Worm (Caenorhabditis elegans) whole organism, L3 larva: ENCODE data around the gene C05C12.5.

Source experiments
- ZK546.5 ChIP-seq: sonication (generic microtip); optimal IDR thresholded peaks from 2 replicates; lab custom pipeline; 2017; ENCODE audit warnings: missing biosample characterization, missing genetic modification characterization
- aly-2 ChIP-seq: fragments of 150-350 bp; optimal IDR thresholded peaks from 2 replicates; lab custom pipeline; 2014; ENCODE audit warnings: missing biosample characterization, missing genetic modification characterization
- ama-1 ChIP-seq: fragments of 150-350 bp; optimal IDR thresholded peaks from 2 replicates; lab custom pipeline; 2018
- ceh-16 ChIP-seq: sonication (generic microtip); optimal IDR thresholded peaks from 2 replicates; lab custom pipeline; 2017; ENCODE audit warnings: missing biosample characterization, missing genetic modification characterization
- ceh-28 ChIP-seq: fragments of 150-350 bp; optimal IDR thresholded peaks from 2 replicates; lab custom pipeline; 2014; ENCODE audit warnings: missing biosample characterization, missing genetic modification reagents, missing genetic modification characterization
- ceh-82 ChIP-seq: fragments of 150-350 bp; optimal IDR thresholded peaks from 2 replicates; lab custom pipeline; 2014; ENCODE audit warnings: missing biosample characterization, missing genetic modification characterization
- egl-27 ChIP-seq: sonication (generic microtip); optimal IDR thresholded peaks from 4 replicates; lab custom pipeline; 2017; ENCODE audit warnings: missing biosample characterization, missing genetic modification reagents, missing genetic modification characterization
- egl-5 ChIP-seq: fragments of 150-350 bp; optimal IDR thresholded peaks from 2 replicates; lab custom pipeline; 2017; ENCODE audit warnings: missing biosample characterization, missing genetic modification reagents, missing genetic modification characterization, inconsistent platforms
- elt-1 ChIP-seq: fragments of 150-350 bp; optimal IDR thresholded peaks from 2 replicates; lab custom pipeline; 2014; ENCODE audit warnings: missing biosample characterization, missing genetic modification characterization
- elt-2 ChIP-seq: sonication (generic microtip); optimal IDR thresholded peaks from 2 replicates; lab custom pipeline; 2016; ENCODE audit warnings: missing genetic modification reagents, mild to moderate bottlenecking, missing genetic modification characterization, missing compliant biosample characterization
- elt-3 ChIP-seq, 3 experiments: fragments of 150-350 bp in 1 of 3; sonication (generic microtip) in 2 of 3; optimal IDR thresholded peaks; 2 replicates in 2 of 3; 4 replicates in 1 of 3; lab custom pipeline; 2014 to 2017; ENCODE audit warnings: missing biosample characterization in 3 of 3, missing genetic modification characterization in 3 of 3
- eor-1 ChIP-seq, 2 experiments: fragments of 150-350 bp; optimal IDR thresholded peaks; 2 replicates each; lab custom pipeline; 2014 to 2018; ENCODE audit warnings: missing biosample characterization in 2 of 2, missing genetic modification characterization in 2 of 2
- fkh-10 ChIP-seq: sonication (generic microtip); optimal IDR thresholded peaks from 2 replicates; lab custom pipeline; 2017; ENCODE audit warnings: missing biosample characterization, missing genetic modification reagents, missing genetic modification characterization
- hmg-11 ChIP-seq: sonication (generic microtip); optimal IDR thresholded peaks from 2 replicates; lab custom pipeline; 2016; ENCODE audit warnings: missing genetic modification characterization, missing compliant biosample characterization
- jun-1 ChIP-seq: fragments of 150-350 bp; optimal IDR thresholded peaks from 2 replicates; lab custom pipeline; 2014; ENCODE audit warnings: missing biosample characterization, missing genetic modification reagents, missing genetic modification characterization
- lin-15B ChIP-seq: fragments of 150-350 bp; optimal IDR thresholded peaks from 2 replicates; lab custom pipeline; 2014; ENCODE audit warnings: missing biosample characterization, missing genetic modification characterization
- lin-39 ChIP-seq: fragments of 150-350 bp; optimal IDR thresholded peaks from 2 replicates; lab custom pipeline; 2018; ENCODE audit warnings: missing biosample characterization, missing genetic modification reagents, missing genetic modification characterization
- lsy-12 ChIP-seq: sonication (generic microtip); optimal IDR thresholded peaks from 2 replicates; lab custom pipeline; 2016; ENCODE audit warnings: mild to moderate bottlenecking, missing genetic modification characterization, missing compliant biosample characterization
- mdl-1 ChIP-seq: fragments of 150-350 bp; optimal IDR thresholded peaks from 2 replicates; lab custom pipeline; 2014; ENCODE audit warnings: missing biosample characterization, missing genetic modification characterization
- mml-1 ChIP-seq: fragments of 150-350 bp; sonication (generic microtip); optimal IDR thresholded peaks from 3 replicates; lab custom pipeline; 2014; ENCODE audit warnings: missing biosample characterization, missing genetic modification characterization
- nfya-1 ChIP-seq: sonication (generic microtip); optimal IDR thresholded peaks from 2 replicates; lab custom pipeline; 2017; ENCODE audit warnings: missing genetic modification characterization, mild to moderate bottlenecking, missing compliant biosample characterization, antibody characterized with exemption, moderate library complexity; ENCODE audit not compliant: insufficient read depth
- nhr-11 ChIP-seq: fragments of 150-350 bp; optimal IDR thresholded peaks from 2 replicates; lab custom pipeline; 2014; ENCODE audit warnings: missing biosample characterization, missing genetic modification characterization
- nhr-12 ChIP-seq: fragments of 150-350 bp; optimal IDR thresholded peaks from 2 replicates; lab custom pipeline; 2014; ENCODE audit warnings: missing biosample characterization, missing genetic modification characterization
- nhr-23 ChIP-seq: fragments of 150-350 bp; optimal IDR thresholded peaks from 2 replicates; lab custom pipeline; 2014; ENCODE audit warnings: missing biosample characterization, missing genetic modification reagents, missing genetic modification characterization
- nhr-25 ChIP-seq: sonication (generic microtip); optimal IDR thresholded peaks from 2 replicates; lab custom pipeline; 2017; ENCODE audit warnings: missing biosample characterization, missing genetic modification characterization
- nhr-28 ChIP-seq: fragments of 150-350 bp; optimal IDR thresholded peaks from 2 replicates; lab custom pipeline; 2014; ENCODE audit warnings: missing biosample characterization, missing genetic modification characterization
- nhr-43 ChIP-seq: sonication (generic microtip); optimal IDR thresholded peaks from 2 replicates; lab custom pipeline; 2016; ENCODE audit warnings: mild to moderate bottlenecking, missing genetic modification characterization, missing compliant biosample characterization; ENCODE audit not compliant: poor library complexity, severe bottlenecking
- nhr-67 ChIP-seq: fragments of 150-350 bp; optimal IDR thresholded peaks from 2 replicates; lab custom pipeline; 2014; ENCODE audit warnings: missing biosample characterization, missing genetic modification characterization
- nhr-76 ChIP-seq: fragments of 150-350 bp; sonication (generic microtip); optimal IDR thresholded peaks from 5 replicates; lab custom pipeline; 2014; ENCODE audit warnings: missing biosample characterization, missing genetic modification characterization
- pha-4 ChIP-seq: fragments of 150-350 bp; optimal IDR thresholded peaks from 2 replicates; lab custom pipeline; 2014; ENCODE audit warnings: missing biosample characterization, missing genetic modification reagents, missing genetic modification characterization
- skn-1 ChIP-seq: fragments of 150-350 bp; optimal IDR thresholded peaks from 2 replicates; lab custom pipeline; 2014; ENCODE audit warnings: missing biosample characterization, missing genetic modification characterization
- snpc-4 ChIP-seq: fragments of 150-350 bp; optimal IDR thresholded peaks from 2 replicates; lab custom pipeline; 2014; ENCODE audit warnings: missing biosample characterization, missing genetic modification characterization
- tbx-2 ChIP-seq: sonication (generic microtip); optimal IDR thresholded peaks from 2 replicates; lab custom pipeline; 2016; ENCODE audit warnings: mild to moderate bottlenecking, missing genetic modification characterization, missing compliant biosample characterization
- unc-39 ChIP-seq: sonication (generic microtip); optimal IDR thresholded peaks from 4 replicates; lab custom pipeline; 2017; ENCODE audit warnings: missing biosample characterization, missing genetic modification characterization
- unc-62 ChIP-seq: fragments of 150-350 bp; sonication (generic microtip); optimal IDR thresholded peaks from 4 replicates; lab custom pipeline; 2014; ENCODE audit warnings: missing biosample characterization, missing genetic modification reagents, missing genetic modification characterization
- zag-1 ChIP-seq: fragments of 150-350 bp; optimal IDR thresholded peaks from 2 replicates; lab custom pipeline; 2014; ENCODE audit warnings: missing biosample characterization, missing genetic modification characterization
- ztf-11 ChIP-seq: fragments of 150-350 bp; optimal IDR thresholded peaks from 2 replicates; lab custom pipeline; 2014; ENCODE audit warnings: missing biosample characterization, missing genetic modification characterization
- ztf-4 ChIP-seq: fragments of 150-350 bp; optimal IDR thresholded peaks from 2 replicates; lab custom pipeline; 2014; ENCODE audit warnings: missing biosample characterization, missing genetic modification characterization

Gene C05C12.5

DNA sequence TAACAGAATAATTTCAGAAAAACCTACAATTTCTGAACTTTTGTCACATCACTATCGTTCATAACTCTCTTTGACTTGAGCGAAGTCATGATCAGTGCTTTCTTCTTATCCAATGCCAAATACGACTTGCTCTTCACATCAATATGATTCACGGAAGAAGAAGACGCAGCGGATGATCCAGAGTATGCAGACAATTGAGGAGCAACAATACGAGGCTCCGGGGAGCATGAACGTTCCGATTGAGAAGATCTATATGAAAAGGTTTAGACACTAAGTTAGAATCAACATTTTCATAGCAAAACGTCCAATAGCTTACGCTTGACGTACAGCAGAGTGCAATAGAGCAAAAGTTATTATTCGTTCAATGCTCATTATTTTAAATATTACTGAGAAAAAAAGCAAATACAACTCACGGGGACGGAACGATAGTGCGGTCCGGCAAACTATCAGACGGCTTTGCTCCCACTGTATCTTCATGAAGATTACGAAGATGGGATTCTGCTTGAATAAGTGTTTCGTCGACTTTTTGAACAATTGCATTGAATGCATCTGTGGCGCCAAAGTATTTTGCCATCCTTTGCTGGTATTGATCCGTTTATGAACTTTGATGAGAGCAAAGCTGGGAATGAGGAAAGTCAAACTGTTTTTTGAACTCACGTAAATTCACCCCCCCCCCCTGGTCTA is at the start of gene C05C12.5:
Gene C05C12.5, minus strand, starts transcription at position 642 of the 684 bp plus-strand sequence.
- no peak for TF ChIP-seq nhr-67
- no peak for TF ChIP-seq lsy-12 (tag; lab: Kevin White, UChicago)
- no peak for TF ChIP-seq nhr-76 (tag; lab: Kevin White, UChicago)
- TF ChIP-seq nhr-25 (tag; lab: Kevin White, UChicago), result no peak
- no peak for TF ChIP-seq jun-1
- no peak for TF ChIP-seq ama-1
- TF ChIP-seq pha-4 (tag; lab: Kevin White, UChicago), result no peak
- TF ChIP-seq ceh-82, result no peak
- no peak for TF ChIP-seq lin-39 (tag; lab: Kevin White, UChicago)
- no peak for TF ChIP-seq fkh-10 (GFP tag; lab: Kevin White, UChicago)
- no peak for TF ChIP-seq snpc-4
- no peak for TF ChIP-seq nhr-43 (tag; lab: Kevin White, UChicago)
- TF ChIP-seq unc-62 (GFP tag; lab: Kevin White, UChicago), result no peak
- TF ChIP-seq lin-15B (tag; lab: Kevin White, UChicago), result no peak
- TF ChIP-seq tbx-2 (tag; lab: Kevin White, UChicago), result no peak
- TF ChIP-seq eor-1 (tag; optimal IDR thresholded peaks at IDR 0.05; lab: Kevin White, UChicago), result no peak
- no peak for TF ChIP-seq unc-39
- no peak for TF ChIP-seq elt-2
- TF ChIP-seq, all 47 proteins: peak for 0

ce11 chrIV:11310624-11311023 is 49.6 kb upstream of the C05C12.5 start, which contains the start of gene znf-207:
znf-207 (plus strand) TSS chrIV:11310972.
- TF ChIP-seq ztf-4 (no peak), fkh-10 (GFP tag; lab: Kevin White, UChicago) (peak; percentile 2), aly-2 (no peak), egl-5 (tag; lab: Kevin White, UChicago) (no peak), hmg-11 (peak; percentile 37), zag-1 (tag; lab: Kevin White, UChicago) (no peak), elt-1 (tag; lab: Kevin White, UChicago) (no peak), ZK546.5 (tag; lab: Kevin White, UChicago) (no peak), snpc-4 (peak; percentile 26), ceh-28 (no peak), nhr-43 (tag; lab: Kevin White, UChicago) (no peak), pha-4 (tag; lab: Kevin White, UChicago) (peak; percentile 56), elt-2 (peak; percentile 7), skn-1 (tag; lab: Kevin White, UChicago) (no peak), lin-15B (tag; lab: Kevin White, UChicago) (peak; percentile 30), nfya-1 (tag; lab: Kevin White, UChicago) (peak; percentile 59), nhr-23 (tag; lab: Kevin White, UChicago) (peak; percentile 2)

- TF ChIP-seq elt-1 (tag; lab: Kevin White, UChicago), result no peak
- TF ChIP-seq lsy-12 (tag; lab: Kevin White, UChicago), result peak; percentile 42
- TF ChIP-seq nhr-12 (tag; lab: Kevin White, UChicago), result no peak
- peak; percentile 16 for TF ChIP-seq pha-4 (tag; lab: Kevin White, UChicago)
These were observed 46.8 kb upstream of the C05C12.5 start for ce11 chrIV:11307770-11308169.

DNA sequence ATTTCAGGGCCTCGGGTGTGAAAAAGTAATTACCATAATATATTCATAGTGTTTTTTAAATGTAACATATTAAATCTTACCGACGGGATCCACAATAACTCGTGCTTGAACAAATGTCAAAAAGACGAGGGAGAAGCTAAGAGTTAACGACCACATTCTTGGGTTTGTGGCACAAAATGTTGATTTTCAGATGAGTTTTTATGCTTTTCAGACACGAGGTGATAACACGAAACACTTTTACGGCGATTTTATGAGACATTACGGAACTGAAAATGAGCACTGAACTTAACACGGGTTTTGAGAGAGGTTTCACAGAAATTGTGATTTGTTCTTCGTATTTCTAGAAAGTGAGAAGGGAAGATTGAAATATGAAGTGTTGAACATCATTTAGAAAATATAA is 45.6 kb upstream of the C05C12.5 start, which contains the start of gene B0035.13:
Gene B0035.13, minus strand, starts transcription at position 173 of the 400 bp plus-strand sequence.
- TF ChIP-seq elt-2 (peak; percentile 61), mml-1 (tag; lab: Kevin White, UChicago) (no peak)

DNA sequence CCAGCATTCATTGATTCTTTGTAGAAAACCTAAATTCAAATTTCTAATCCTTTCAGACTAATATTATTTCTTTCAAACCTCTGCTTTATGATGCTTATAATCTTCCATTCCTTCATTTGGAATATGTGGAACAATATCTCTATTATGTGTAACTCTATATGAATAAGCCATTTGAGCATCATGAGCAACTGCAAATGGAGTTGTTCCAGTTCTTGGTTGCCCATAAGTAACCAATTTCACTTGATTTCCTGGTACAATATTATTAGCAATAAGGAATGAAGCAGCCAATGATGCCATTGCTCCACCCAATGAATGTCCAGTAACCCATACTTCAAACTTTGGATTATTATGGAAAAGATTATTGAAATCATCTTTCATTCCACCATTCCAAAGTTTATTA is 44.0 kb upstream of the C05C12.5 start:
- TF ChIP-seq ZK546.5 (tag; lab: Kevin White, UChicago) (no peak), nhr-28 (tag; lab: Kevin White, UChicago) (no peak), egl-5 (tag; lab: Kevin White, UChicago) (no peak), elt-2 (no peak), nfya-1 (tag; lab: Kevin White, UChicago) (no peak), egl-27 (tag; lab: Kevin White, UChicago) (no peak), mdl-1 (tag; lab: Kevin White, UChicago) (no peak), ceh-28 (no peak), nhr-25 (tag; lab: Kevin White, UChicago) (no peak), ceh-16 (tag; lab: Kevin White, UChicago) (no peak), ama-1 (no peak), lin-39 (tag; lab: Kevin White, UChicago) (no peak), hmg-11 (no peak), nhr-12 (tag; lab: Kevin White, UChicago) (no peak), elt-3 (tag; optimal IDR thresholded peaks at IDR 0.05; lab: Kevin White, UChicago) (no peak), jun-1 (no peak), nhr-11 (tag; lab: Kevin White, UChicago) (no peak), ztf-11 (tag; lab: Kevin White, UChicago) (no peak), aly-2 (no peak), unc-62 (GFP tag; lab: Kevin White, UChicago) (no peak)
